Fruit fly (Drosophila melanogaster): ENCODE data around the gene sphinx2.

The sphinx2 gene

DNA sequence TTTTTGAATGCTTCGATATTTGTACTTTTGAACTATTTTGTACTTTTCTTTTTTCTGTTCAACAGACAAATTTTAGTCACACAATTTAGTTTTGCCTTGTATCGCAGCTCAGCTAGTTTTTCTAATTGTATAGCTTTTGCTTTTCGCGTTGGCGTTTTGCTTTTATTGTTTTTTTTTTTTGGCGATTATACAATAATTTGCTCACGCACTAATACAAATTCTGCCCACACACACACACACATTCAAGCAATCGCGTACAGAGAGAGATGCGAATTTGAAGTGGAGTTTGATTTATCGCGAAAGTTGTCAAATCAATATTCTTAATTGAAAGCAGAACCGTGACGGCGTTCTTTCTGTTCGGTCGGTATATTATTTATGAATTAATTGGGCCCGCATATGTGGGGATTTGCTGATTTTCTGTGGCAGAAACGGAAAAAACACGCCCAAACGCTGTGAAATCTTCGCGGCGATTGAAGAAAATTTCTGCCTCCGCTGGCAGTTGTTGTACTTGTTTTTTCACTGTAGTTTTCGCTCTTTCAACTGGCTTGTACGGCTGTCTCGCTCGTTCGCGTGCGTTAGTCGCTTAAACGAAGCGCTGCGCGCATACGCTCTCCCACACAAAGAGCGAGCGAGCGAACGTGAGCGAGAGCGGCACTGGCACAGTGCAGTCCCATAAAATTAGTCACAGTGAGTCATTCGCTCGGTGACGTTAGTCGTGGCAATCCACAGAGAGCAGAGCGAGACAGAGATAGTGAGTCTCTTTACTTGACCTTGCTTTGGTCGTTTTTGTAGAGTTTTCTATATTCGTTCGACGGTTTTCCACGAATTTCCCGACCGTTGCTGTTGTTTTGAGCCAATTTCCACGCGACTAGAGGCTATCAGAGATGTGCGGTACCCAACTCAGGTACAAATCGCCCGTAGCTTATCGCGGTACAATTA, 5.5 kb downstream of the sphinx2 start, which contains the start of gene Rac2:
Rac2 (minus strand) TSS at position 476 of the 939 bp plus-strand sequence.
- TF ChIP-seq Stat92E (GFP tag; optimal IDR thresholded peaks at IDR 0.05) (peak in 1 of 3 experiments; percentile 99), tin (GFP tag; optimal IDR thresholded peaks at IDR 0.05) (no peak), Sin3A (optimal IDR thresholded peaks at IDR 0.05) (no peak), CG6272 (GFP tag; IDR thresholded peaks at IDR 0.05) (no peak), wor (GFP tag; IDR thresholded peaks at IDR 0.05) (no peak), CG8089 (GFP tag; optimal IDR thresholded peaks at IDR 0.05) (no peak), pfk (GFP tag; optimal IDR thresholded peaks at IDR 0.05) (peak; percentile 3), cg (GFP tag; optimal IDR thresholded peaks at IDR 0.05) (peak; percentile 77), dmrt99B (tag; optimal IDR thresholded peaks at IDR 0.05) (peak; percentile 5), Hsf (GFP tag; optimal IDR thresholded peaks at IDR 0.05) (peak; percentile 22), Vsx1 (GFP tag; optimal IDR thresholded peaks at IDR 0.05) (peak; percentile 58), HmgD (GFP tag; optimal IDR thresholded peaks at IDR 0.05) (peak; percentile 45), CG16813 (GFP tag; IDR thresholded peaks at IDR 0.05; ENCODE audit: partially characterized antibody) (peak; percentile 40; the same call in 1 of the 3 replicates), Gsc (GFP tag; IDR thresholded peaks at IDR 0.05) (no peak), nom (GFP tag; optimal IDR thresholded peaks at IDR 0.05) (peak; percentile 67), mirr (GFP tag; optimal IDR thresholded peaks at IDR 0.05) (peak; percentile 48), tio (GFP tag; optimal IDR thresholded peaks at IDR 0.05) (no peak), CG9932 (GFP tag; IDR thresholded peaks at IDR 0.05) (peak; percentile 52), CG14710 (tag; optimal IDR thresholded peaks at IDR 0.05) (no peak), B-H2 (GFP tag; optimal IDR thresholded peaks at IDR 0.05) (peak; percentile 9), Atf-2 (GFP tag; optimal IDR thresholded peaks at IDR 0.05) (no peak), amos (GFP tag; IDR thresholded peaks at IDR 0.05; ENCODE audit: partially characterized antibody) (no peak), Hand (GFP tag; optimal IDR thresholded peaks at IDR 0.05) (no peak), hbn (GFP tag; IDR thresholded peaks at IDR 0.05; ENCODE audit: partially characterized antibody) (peak; percentile 44), Optix (GFP tag; IDR thresholded peaks at IDR 0.05) (0 out of 3 replicates have a peak, but pooled peaks have one; percentile 19), Chrac-16 (GFP tag; optimal IDR thresholded peaks at IDR 0.05) (no peak), CG3726 (GFP tag; IDR thresholded peaks at IDR 0.05) (no peak), CG1529 (GFP tag; optimal IDR thresholded peaks at IDR 0.05) (no peak), CG3847 (GFP tag; IDR thresholded peaks at IDR 0.05) (peak; percentile 26; the same call in 1 of the 2 replicates), CG3163 (GFP tag; optimal IDR thresholded peaks at IDR 0.05) (peak; percentile 89), E2f2 (GFP tag; IDR thresholded peaks at IDR 0.05) (peak; percentile 40; the same call in 1 of the 2 replicates), pnt (GFP tag; optimal IDR thresholded peaks at IDR 0.05) (peak; percentile 24), CG12659 (GFP tag; optimal IDR thresholded peaks at IDR 0.05) (peak; percentile 7), CG11247 (GFP tag; IDR thresholded peaks at IDR 0.05) (0 out of 2 replicates have a peak, but pooled peaks have one; percentile 4), CG1792 (GFP tag; optimal IDR thresholded peaks at IDR 0.05) (no peak), Deaf1 (tag; optimal IDR thresholded peaks at IDR 0.05) (peak; percentile 79), CG18011 (GFP tag; optimal IDR thresholded peaks at IDR 0.05) (no peak), Dip3 (GFP tag; optimal IDR thresholded peaks at IDR 0.05) (no peak), exex (tag; optimal IDR thresholded peaks at IDR 0.05) (peak; percentile 26), ap (GFP tag; IDR thresholded peaks at IDR 0.05) (0 out of 2 replicates have a peak, but pooled peaks have one; percentile 24), ewg (GFP tag; optimal IDR thresholded peaks at IDR 0.05) (peak; percentile 38), ems (GFP tag; optimal IDR thresholded peaks at IDR 0.05) (no peak), CG9609 (GFP tag; optimal IDR thresholded peaks at IDR 0.05) (no peak), NC2β (GFP tag; optimal IDR thresholded peaks at IDR 0.05) (no peak), wdn (GFP tag; IDR thresholded peaks at IDR 0.05) (peak; percentile 57; the same call in 1 of the 2 replicates), sug (tag; optimal IDR thresholded peaks at IDR 0.05) (peak; percentile 54), Ptx1 (GFP tag; IDR thresholded peaks at IDR 0.05) (peak; percentile 30; the same call in 1 of the 2 replicates), Poxn (GFP tag; IDR thresholded peaks at IDR 0.05) (no peak)
